Worm (Caenorhabditis elegans) whole organism, L4 larva: ENCODE measurements around the gene F10G2.1.

Experiments
- T20F7.1 ChIP-seq: fragments of 200-800 bp; sonication (Bioruptor generic); optimal IDR thresholded peaks from 2 replicates; lab custom pipeline; 2018; ENCODE audit warnings: mild to moderate bottlenecking, missing genetic modification characterization, missing compliant biosample characterization
- ama-1 ChIP-seq: fragments of 150-350 bp; optimal IDR thresholded peaks from 2 replicates; lab custom pipeline; 2014; ENCODE audit warnings: inconsistent platforms, mixed read lengths
- ceh-82 ChIP-seq: sonication (generic microtip); optimal IDR thresholded peaks from 2 replicates; lab custom pipeline; 2017; ENCODE audit warnings: missing biosample characterization, missing genetic modification characterization
- fkh-10 ChIP-seq: fragments of 150-350 bp; optimal IDR thresholded peaks from 2 replicates; lab custom pipeline; 2014; ENCODE audit warnings: missing biosample characterization, missing genetic modification reagents, missing genetic modification characterization
- fos-1 ChIP-seq: fragments of 150-350 bp; optimal IDR thresholded peaks from 2 replicates; lab custom pipeline; 2014; ENCODE audit warnings: missing biosample characterization, missing genetic modification characterization
- jun-1 ChIP-seq: fragments of 150-350 bp; optimal IDR thresholded peaks from 2 replicates; lab custom pipeline; 2014; ENCODE audit warnings: missing biosample characterization, missing genetic modification reagents, missing genetic modification characterization
- lin-13 ChIP-seq: fragments of 150-350 bp; optimal IDR thresholded peaks from 2 replicates; lab custom pipeline; 2014; ENCODE audit warnings: missing biosample characterization, missing genetic modification reagents, missing genetic modification characterization
- lin-39 ChIP-seq: fragments of 150-350 bp; optimal IDR thresholded peaks from 2 replicates; lab custom pipeline; 2014; ENCODE audit warnings: missing biosample characterization, missing genetic modification reagents, missing genetic modification characterization
- lsy-2 ChIP-seq, 2 experiments: fragments of 150-350 bp in 1 of 2; sonication (generic microtip) in 1 of 2; optimal IDR thresholded peaks; 2 replicates each; lab custom pipeline; 2014 to 2017; ENCODE audit warnings: missing biosample characterization in 2 of 2, missing genetic modification characterization in 2 of 2
- nhr-11 ChIP-seq: fragments of 150-350 bp; optimal IDR thresholded peaks from 2 replicates; lab custom pipeline; 2014; ENCODE audit warnings: missing biosample characterization, missing genetic modification characterization
- unc-62 ChIP-seq, 3 experiments: fragments of 150-350 bp in 1 of 3; sonication (generic microtip); optimal IDR thresholded peaks in 2 of 3; peaks in 1 of 3; 1 replicate in 1 of 3; 2 replicates in 2 of 3; lab custom pipeline; 2014 to 2017; ENCODE audit warnings: missing biosample characterization in 3 of 3, missing genetic modification characterization in 3 of 3, missing genetic modification reagents in 3 of 3, missing genotype in 1 of 3

- TF ChIP-seq ceh-82 (tag; lab: Kevin White, UChicago) = no peak
- TF ChIP-seq fos-1 (tag; lab: Kevin White, UChicago) = no peak
- no peak for TF ChIP-seq T20F7.1
- TF ChIP-seq lsy-2 (tag; optimal IDR thresholded peaks at IDR 0.05; lab: Kevin White, UChicago) = no peak
- TF ChIP-seq lin-39 (tag; lab: Kevin White, UChicago) = no peak
- no peak for TF ChIP-seq unc-62 (GFP tag; optimal IDR thresholded peaks at IDR 0.05 in 1 of 2; lab: Kevin White, UChicago)
- no peak for TF ChIP-seq unc-62 (tag; optimal IDR thresholded peaks at IDR 0.05; lab: Kevin White, UChicago)
- no peak for TF ChIP-seq nhr-11 (tag; lab: Kevin White, UChicago)
- TF ChIP-seq ama-1 (lab: Kevin White, UChicago) = no peak
- no peak for TF ChIP-seq jun-1 (tag; lab: Kevin White, UChicago)
- TF ChIP-seq fkh-10 = no peak
- TF ChIP-seq lin-13 (GFP tag; lab: Kevin White, UChicago) = no peak
Measured at ce11 chrV:7364059-7364458, 31.7 kb downstream of the F10G2.1 start, which contains the start of gene cyp-35A2.
